Worm (Caenorhabditis elegans): ENCODE data around the gene R155.3.
A peak's percentile ranks its signal among the peaks of the same experiment; 100 is the strongest.

Gene R155.3

ce11 chrIII:1923419-1924318 lies 52.9 kb downstream of the R155.3 start (continued):
- TF ChIP-seq tbx-9 (tag; optimal IDR thresholded peaks at IDR 0.05; ENCODE audit: borderline replicate concordance) (no peak), egrh-3 (GFP tag; IDR thresholded peaks at IDR 0.05) (peak; percentile 99), B0035.1 (tag; optimal IDR thresholded peaks at IDR 0.05) (peak; percentile 52), lin-40 (tag; optimal IDR thresholded peaks at IDR 0.05) (peak; percentile 93), ztf-6 (GFP tag; IDR thresholded peaks at IDR 0.05) (0 out of 2 replicates have a peak, but pooled peaks have one; percentile 43), fkh-3 (tag; optimal IDR thresholded peaks at IDR 0.05) (no peak), ceh-27 (GFP tag; optimal IDR thresholded peaks at IDR 0.05) (peak; percentile 93), F57A8.1 (GFP tag; optimal IDR thresholded peaks at IDR 0.05) (no peak), atf-7 (tag; optimal IDR thresholded peaks at IDR 0.05) (peak; percentile 85), hsf-1 (GFP tag; IDR thresholded peaks at IDR 0.05) (no peak), Y79H2A.3 (GFP tag; conservative IDR thresholded peaks at IDR 0.05) (no peak), attf-6 (GFP tag; IDR thresholded peaks at IDR 0.05) (no peak), F23B12.7 (tag; optimal IDR thresholded peaks at IDR 0.05; ENCODE audit: insufficient read depth) (no peak), hlh-26 (GFP tag; conservative IDR thresholded peaks at IDR 0.05) (no peak), pbrm-1 (GFP tag; IDR thresholded peaks at IDR 0.05) (0 out of 2 replicates have a peak, but pooled peaks have one; percentile 33), unc-62 (GFP tag; optimal IDR thresholded peaks at IDR 0.05) (no peak), ama-1 (optimal IDR thresholded peaks at IDR 0.05) (no peak), ama-1 (GFP tag; optimal IDR thresholded peaks at IDR 0.05) (no peak), dpl-1 (GFP tag; optimal IDR thresholded peaks at IDR 0.05) (peak; percentile 30), K12H6.12 (tag; optimal IDR thresholded peaks at IDR 0.05) (peak; percentile 92), ztf-3 (GFP tag; optimal IDR thresholded peaks at IDR 0.05) (peak; percentile 76), bed-2 (GFP tag; IDR thresholded peaks at IDR 0.05) (no peak), ztf-22 (GFP tag; optimal IDR thresholded peaks at IDR 0.05) (no peak), ets-4 (GFP tag; optimal IDR thresholded peaks at IDR 0.05) (no peak), let-526 (GFP tag; IDR thresholded peaks at IDR 0.05) (no peak), mcd-1 (GFP tag; IDR thresholded peaks at IDR 0.05) (peak; percentile 75), B0261.1 (tag; optimal IDR thresholded peaks at IDR 0.05) (no peak), ceh-79 (tag; optimal IDR thresholded peaks at IDR 0.05) (no peak), gei-17 (GFP tag; optimal IDR thresholded peaks at IDR 0.05) (peak; percentile 56), hmg-1.2 (GFP tag; IDR thresholded peaks at IDR 0.05) (peak; percentile 68), dox-1 (GFP tag; IDR thresholded peaks at IDR 0.05) (no peak), let-607 (tag; optimal IDR thresholded peaks at IDR 0.05) (no peak), bed-1 (GFP tag; IDR thresholded peaks at IDR 0.05) (no peak), somi-1 (GFP tag; optimal IDR thresholded peaks at IDR 0.05) (peak; percentile 96), Y53G8AR.9 (GFP tag; conservative IDR thresholded peaks at IDR 0.05) (no peak), madf-6 (GFP tag; IDR thresholded peaks at IDR 0.05) (peak; percentile 47; the same call in 1 of the 2 replicates), chd-7 (tag; optimal IDR thresholded peaks at IDR 0.05) (peak; percentile 93), madf-10 (tag; optimal IDR thresholded peaks at IDR 0.05) (peak; percentile 95), lin-35 (GFP tag; optimal IDR thresholded peaks at IDR 0.05) (peak in 1 of 3 experiments; percentile 52), Y56A3A.18 (GFP tag; IDR thresholded peaks at IDR 0.05) (no peak), tlf-1 (GFP tag; optimal IDR thresholded peaks at IDR 0.05) (peak; percentile 63), nhr-27 (tag; optimal IDR thresholded peaks at IDR 0.05) (peak; percentile 7), B0019.2 (GFP tag; conservative IDR thresholded peaks at IDR 0.05) (no peak), cebp-1 (GFP tag; IDR thresholded peaks at IDR 0.05) (0 out of 2 replicates have a peak, but pooled peaks have one; percentile 9), cebp-1 (tag; optimal IDR thresholded peaks at IDR 0.05) (peak; percentile 85), ceh-40 (GFP tag; IDR thresholded peaks at IDR 0.05) (no peak), ceh-58 (GFP tag; IDR thresholded peaks at IDR 0.05) (no peak)

Measured in whole organism, young adult.